Worm (Caenorhabditis elegans): ENCODE data around the gene F36G9.3.

DNA sequence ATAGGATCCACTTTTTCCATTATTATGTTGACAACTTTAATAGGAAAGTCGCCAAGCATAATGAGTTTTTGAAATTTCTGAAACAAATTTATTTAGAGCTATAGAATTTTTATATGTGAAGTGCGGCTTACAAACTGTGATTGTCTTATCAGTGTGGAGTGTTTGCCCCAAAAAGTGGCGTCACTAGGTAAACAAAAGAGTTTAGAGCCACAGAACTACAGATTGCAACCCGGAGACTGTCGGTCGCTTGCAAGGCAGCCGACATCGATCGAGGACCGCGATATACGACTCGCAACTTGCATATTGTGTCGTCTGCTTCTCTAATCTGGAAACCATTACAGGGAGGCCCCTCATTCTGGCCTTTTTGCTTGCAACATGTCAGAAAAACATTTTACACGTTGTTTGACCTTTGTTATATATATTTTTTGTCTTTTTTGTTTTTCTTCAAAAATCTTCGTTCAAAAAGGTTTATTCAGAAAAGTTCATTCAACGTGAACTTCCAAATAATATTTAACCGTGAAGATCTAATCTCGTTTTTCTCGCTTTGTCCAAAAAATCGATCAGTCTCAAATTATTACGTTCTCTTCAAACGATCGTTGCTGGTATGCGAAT lies 25.6 kb downstream of the F36G9.3 start, which contains the start of the genes fbxa-99 and F36G9.13:
- TF ChIP-seq pqm-1 (tag; optimal IDR thresholded peaks at IDR 0.05) (no peak), pha-4 (tag; optimal IDR thresholded peaks at IDR 0.05) (no peak), ama-1 (optimal IDR thresholded peaks at IDR 0.05) (no peak), nfya-1 (tag; optimal IDR thresholded peaks at IDR 0.05) (no peak), sox-2 (GFP tag; IDR thresholded peaks at IDR 0.05) (no peak)
